Worm (Caenorhabditis elegans) whole organism, L2 larva: ENCODE results near the gene W06G6.17.

Experiments
- C34F6.9 ChIP-seq: fragments of 150-350 bp; optimal IDR thresholded peaks from 2 replicates; lab custom pipeline; 2014; ENCODE audit warnings: missing biosample characterization, missing genetic modification characterization
- F13H6.1 ChIP-seq: sonication (generic microtip); optimal IDR thresholded peaks from 2 replicates; lab custom pipeline; 2016; ENCODE audit warnings: missing genetic modification characterization, missing compliant biosample characterization
- R02D3.7 ChIP-seq: fragments of 150-350 bp; optimal IDR thresholded peaks from 2 replicates; lab custom pipeline; 2014; ENCODE audit warnings: missing biosample characterization, missing genetic modification characterization
- ZK546.5 ChIP-seq: sonication (generic microtip); optimal IDR thresholded peaks from 2 replicates; lab custom pipeline; 2017; ENCODE audit warnings: missing biosample characterization, missing genetic modification characterization
- alr-1 ChIP-seq: fragments of 150-350 bp; optimal IDR thresholded peaks from 2 replicates; lab custom pipeline; 2014; ENCODE audit warnings: missing biosample characterization, missing genetic modification characterization
- aly-2 ChIP-seq: fragments of 150-350 bp; optimal IDR thresholded peaks from 2 replicates; lab custom pipeline; 2014; ENCODE audit warnings: missing biosample characterization, missing genetic modification characterization
- blmp-1 ChIP-seq: sonication (generic microtip); optimal IDR thresholded peaks from 2 replicates; lab custom pipeline; 2017; ENCODE audit warnings: missing genetic modification characterization, mild to moderate bottlenecking, missing compliant biosample characterization, antibody characterized with exemption, moderate library complexity; ENCODE audit not compliant: insufficient read depth
- ceh-82 ChIP-seq: fragments of 150-350 bp; optimal IDR thresholded peaks from 2 replicates; lab custom pipeline; 2014; ENCODE audit warnings: missing biosample characterization, missing genetic modification characterization
- crh-2 ChIP-seq: sonication (generic microtip); optimal IDR thresholded peaks from 2 replicates; lab custom pipeline; 2017; ENCODE audit warnings: missing biosample characterization, missing genetic modification characterization
- egl-27 ChIP-seq: sonication (generic microtip); optimal IDR thresholded peaks from 3 replicates; lab custom pipeline; 2017; ENCODE audit warnings: missing biosample characterization, missing genetic modification reagents, missing genetic modification characterization
- fos-1 ChIP-seq: fragments of 150-350 bp; optimal IDR thresholded peaks from 2 replicates; lab custom pipeline; 2014; ENCODE audit warnings: missing biosample characterization, missing genetic modification characterization
- gmeb-1 ChIP-seq: fragments of 150-350 bp; optimal IDR thresholded peaks from 2 replicates; lab custom pipeline; 2014; ENCODE audit warnings: missing biosample characterization, missing genetic modification characterization
- lin-11 ChIP-seq: fragments of 150-350 bp; sonication (generic microtip); optimal IDR thresholded peaks from 2 replicates; lab custom pipeline; 2014; ENCODE audit warnings: missing biosample characterization, missing genetic modification characterization, inconsistent platforms, mixed read lengths
- lin-13 ChIP-seq: fragments of 150-350 bp; optimal IDR thresholded peaks from 2 replicates; lab custom pipeline; 2014; ENCODE audit warnings: missing biosample characterization, missing genetic modification reagents, missing genetic modification characterization
- lin-39 ChIP-seq: fragments of 150-350 bp; optimal IDR thresholded peaks from 2 replicates; lab custom pipeline; 2014; ENCODE audit warnings: missing biosample characterization, missing genetic modification reagents, missing genetic modification characterization
- lsy-2 ChIP-seq, 2 experiments: fragments of 150-350 bp in 1 of 2; sonication (generic microtip) in 1 of 2; optimal IDR thresholded peaks; 2 replicates each; lab custom pipeline; 2014 to 2017; ENCODE audit warnings: missing biosample characterization in 2 of 2, missing genetic modification characterization in 2 of 2
- mab-5 ChIP-seq: fragments of 150-350 bp; optimal IDR thresholded peaks from 2 replicates; lab custom pipeline; 2014; ENCODE audit warnings: missing biosample characterization, missing genetic modification characterization
- mbf-1 ChIP-seq: sonication (generic microtip); optimal IDR thresholded peaks from 2 replicates; lab custom pipeline; 2017; ENCODE audit warnings: missing biosample characterization, missing genetic modification characterization
- nhr-10 ChIP-seq: sonication (generic microtip); optimal IDR thresholded peaks from 2 replicates; lab custom pipeline; 2017; ENCODE audit warnings: missing biosample characterization, missing genetic modification characterization
- nhr-11 ChIP-seq: fragments of 150-350 bp; optimal IDR thresholded peaks from 2 replicates; lab custom pipeline; 2014; ENCODE audit warnings: missing biosample characterization, missing genetic modification characterization
- nhr-129 ChIP-seq: fragments of 150-350 bp; optimal IDR thresholded peaks from 2 replicates; lab custom pipeline; 2014; ENCODE audit warnings: missing biosample characterization, missing genetic modification characterization
- nhr-237 ChIP-seq: fragments of 150-350 bp; optimal IDR thresholded peaks from 2 replicates; lab custom pipeline; 2014; ENCODE audit warnings: missing biosample characterization, missing genetic modification characterization
- nhr-25 ChIP-seq: fragments of 150-350 bp; sonication (generic microtip); optimal IDR thresholded peaks from 3 replicates; lab custom pipeline; 2014; ENCODE audit warnings: missing biosample characterization, missing genetic modification characterization
- nhr-77 ChIP-seq: fragments of 150-350 bp; optimal IDR thresholded peaks from 2 replicates; lab custom pipeline; 2014; ENCODE audit warnings: missing biosample characterization, missing genetic modification characterization
- peb-1 ChIP-seq: fragments of 150-350 bp; optimal IDR thresholded peaks from 2 replicates; lab custom pipeline; 2014; ENCODE audit warnings: missing biosample characterization, missing genetic modification characterization
- skn-1 ChIP-seq: sonication (generic microtip); optimal IDR thresholded peaks from 2 replicates; lab custom pipeline; 2017; ENCODE audit warnings: missing biosample characterization, missing genetic modification characterization
- sma-3 ChIP-seq: sonication (generic microtip); optimal IDR thresholded peaks from 2 replicates; lab custom pipeline; 2016; ENCODE audit warnings: missing genetic modification reagents, missing genetic modification characterization, missing compliant biosample characterization
- sma-9 ChIP-seq, 2 experiments: fragments of 150-350 bp in 1 of 2; sonication (generic microtip) in 1 of 2; optimal IDR thresholded peaks; 2 replicates each; lab custom pipeline; 2014 to 2016; ENCODE audit warnings: missing genetic modification characterization in 2 of 2, mild to moderate bottlenecking in 1 of 2, missing biosample characterization in 1 of 2, missing compliant biosample characterization in 1 of 2, missing genetic modification reagents in 1 of 2, moderate library complexity in 1 of 2
- snpc-4 ChIP-seq: fragments of 150-350 bp; optimal IDR thresholded peaks from 2 replicates; lab custom pipeline; 2014; ENCODE audit warnings: missing biosample characterization, missing genetic modification characterization
- unc-39 ChIP-seq: fragments of 150-350 bp; optimal IDR thresholded peaks from 2 replicates; lab custom pipeline; 2014; ENCODE audit warnings: missing biosample characterization, missing genetic modification characterization
- unc-62 ChIP-seq: fragments of 150-350 bp; optimal IDR thresholded peaks from 2 replicates; lab custom pipeline; 2014; ENCODE audit warnings: missing biosample characterization, missing genetic modification reagents, missing genetic modification characterization
- ztf-1 ChIP-seq: fragments of 200-800 bp; sonication (Bioruptor generic); conservative IDR thresholded peaks from 2 replicates; pipeline ENCODE4 v1.3.6; 2022; ENCODE audit warnings: missing genetic modification characterization, missing compliant biosample characterization
- ztf-11 ChIP-seq: sonication (generic microtip); optimal IDR thresholded peaks from 2 replicates; lab custom pipeline; 2017; ENCODE audit warnings: missing biosample characterization, missing genetic modification characterization
- ztf-4 ChIP-seq: fragments of 150-350 bp; optimal IDR thresholded peaks from 2 replicates; lab custom pipeline; 2014; ENCODE audit warnings: missing biosample characterization, missing genetic modification characterization

W06G6.17 gene

ce11 chrV:16628991-16629390 lies 16.1 kb downstream of the W06G6.17 start, which contains the start of gene W06G6.2:
TSS of gene W06G6.2 (plus strand) at chrV:16629291.
- TF ChIP-seq ztf-11 (tag; lab: Kevin White, UChicago) (no peak), egl-27 (tag; lab: Kevin White, UChicago) (no peak), nhr-237 (no peak), ztf-1 (GFP tag; lab: Robert Waterston, UW) (no peak), R02D3.7 (no peak), sma-9 (GFP tag; optimal IDR thresholded peaks at IDR 0.05; lab: Kevin White, UChicago) (no peak), sma-9 (tag; optimal IDR thresholded peaks at IDR 0.05; lab: Kevin White, UChicago) (no peak), nhr-11 (tag; lab: Kevin White, UChicago) (no peak)

ce11 chrV:16627962-16628361 lies 17.1 kb downstream of the W06G6.17 start, which contains the start of gene oac-53:
TSS of gene oac-53 (minus strand) at chrV:16627970.
- TF ChIP-seq egl-27 (tag; lab: Kevin White, UChicago): no peak
- TF ChIP-seq unc-62 (GFP tag; lab: Kevin White, UChicago): no peak
- no peak for TF ChIP-seq F13H6.1 (tag; lab: Kevin White, UChicago)
- TF ChIP-seq skn-1 (tag; lab: Kevin White, UChicago): no peak
- TF ChIP-seq ztf-11 (tag; lab: Kevin White, UChicago): no peak
- no peak for TF ChIP-seq lin-11 (tag; lab: Kevin White, UChicago)
- TF ChIP-seq fos-1 (tag; lab: Kevin White, UChicago): peak; percentile 69
- no peak for TF ChIP-seq snpc-4 (tag; lab: Kevin White, UChicago)
- TF ChIP-seq, all 48 proteins: peak for 1

ce11 chrV:16622754-16623261 lies 22.2 kb downstream of the W06G6.17 start, which contains the start of gene Y70C5A.2:
TSS of gene Y70C5A.2 (minus strand) at chrV:16623211.
- no peak for TF ChIP-seq nhr-25
- no peak for TF ChIP-seq unc-39
- TF ChIP-seq fos-1 (tag; lab: Kevin White, UChicago): no peak
- TF ChIP-seq C34F6.9 (tag; lab: Kevin White, UChicago): no peak
- TF ChIP-seq unc-62 (GFP tag; lab: Kevin White, UChicago): no peak
- TF ChIP-seq nhr-77 (tag; lab: Kevin White, UChicago): no peak
- TF ChIP-seq blmp-1 (tag; lab: Kevin White, UChicago): no peak
- TF ChIP-seq ztf-4: no peak
- no peak for TF ChIP-seq lin-39
- TF ChIP-seq lsy-2 (tag; optimal IDR thresholded peaks at IDR 0.05; lab: Kevin White, UChicago): no peak
- no peak for TF ChIP-seq sma-9 (GFP tag; optimal IDR thresholded peaks at IDR 0.05; lab: Kevin White, UChicago)
- TF ChIP-seq sma-9 (tag; optimal IDR thresholded peaks at IDR 0.05; lab: Kevin White, UChicago): no peak
- no peak for TF ChIP-seq nhr-10 (tag; lab: Kevin White, UChicago)
- TF ChIP-seq ceh-82: no peak
- TF ChIP-seq mab-5 (tag; lab: Kevin White, UChicago): no peak
- no peak for TF ChIP-seq lin-11 (tag; lab: Kevin White, UChicago)
- TF ChIP-seq nhr-11 (tag; lab: Kevin White, UChicago): no peak
- no peak for TF ChIP-seq lin-13 (GFP tag; lab: Kevin White, UChicago)
- TF ChIP-seq sma-3: no peak
- TF ChIP-seq crh-2: no peak

ce11 chrV:16621894-16622293 lies 23.2 kb downstream of the W06G6.17 start:
- no peak for TF ChIP-seq ztf-1 (GFP tag; lab: Robert Waterston, UW)

- no peak for TF ChIP-seq peb-1
- peak; percentile 22 for TF ChIP-seq fos-1 (tag; lab: Kevin White, UChicago)
Observed at ce11 chrV:16620874-16621273, 24.2 kb downstream of the W06G6.17 start, which contains the start of gene Y70C5A.3. TSS of gene Y70C5A.3 (minus strand) at chrV:16620923.

- TF ChIP-seq blmp-1 (tag; lab: Kevin White, UChicago) (no peak), C34F6.9 (tag; lab: Kevin White, UChicago) (no peak), alr-1 (tag; lab: Kevin White, UChicago) (no peak), mbf-1 (tag; lab: Kevin White, UChicago) (no peak), lin-39 (no peak), ztf-1 (GFP tag; lab: Robert Waterston, UW) (no peak), nhr-25 (no peak), nhr-129 (tag; lab: Kevin White, UChicago) (no peak), F13H6.1 (tag; lab: Kevin White, UChicago) (no peak), gmeb-1 (no peak), aly-2 (tag; lab: Kevin White, UChicago) (no peak), sma-9 (GFP tag; optimal IDR thresholded peaks at IDR 0.05; lab: Kevin White, UChicago) (no peak), sma-9 (tag; optimal IDR thresholded peaks at IDR 0.05; lab: Kevin White, UChicago) (no peak), ZK546.5 (tag; lab: Kevin White, UChicago) (no peak), sma-3 (no peak)
Observed at ce11 chrV:16617462-16617861, 27.6 kb downstream of the W06G6.17 start, which contains the start of gene Y70C5A.4. TSS of gene Y70C5A.4 (plus strand) at chrV:16617762.
